Fruit fly (Drosophila melanogaster): Measurements from ENCODE around the gene Dh31.

Dh31 gene

DNA sequence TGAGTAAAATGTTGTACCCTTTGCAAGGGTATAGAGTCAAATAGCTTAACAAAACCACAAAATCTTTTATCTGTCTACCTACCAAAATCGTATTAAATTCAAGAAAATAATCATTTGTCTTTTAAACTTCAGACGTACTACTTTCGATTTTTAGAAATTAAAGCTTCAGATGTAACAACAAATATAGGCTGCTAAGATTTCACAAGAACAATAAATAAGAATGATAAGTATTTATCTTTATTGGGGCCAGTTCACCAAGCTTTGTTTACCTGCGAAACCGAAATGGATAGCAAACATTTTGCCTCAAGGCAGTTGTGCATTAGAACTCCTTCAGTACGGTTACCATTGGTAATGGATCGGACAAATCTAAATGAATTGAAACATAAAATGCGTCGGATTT, 16.2 kb downstream of the Dh31 start, which contains the start of gene CG43400:
CG43400 (plus strand) TSS at position 301 of the 400 bp plus-strand sequence.
- TF ChIP-seq CG17801 (GFP tag; optimal IDR thresholded peaks at IDR 0.05; ENCODE audit: partially characterized antibody), result no peak

DNA sequence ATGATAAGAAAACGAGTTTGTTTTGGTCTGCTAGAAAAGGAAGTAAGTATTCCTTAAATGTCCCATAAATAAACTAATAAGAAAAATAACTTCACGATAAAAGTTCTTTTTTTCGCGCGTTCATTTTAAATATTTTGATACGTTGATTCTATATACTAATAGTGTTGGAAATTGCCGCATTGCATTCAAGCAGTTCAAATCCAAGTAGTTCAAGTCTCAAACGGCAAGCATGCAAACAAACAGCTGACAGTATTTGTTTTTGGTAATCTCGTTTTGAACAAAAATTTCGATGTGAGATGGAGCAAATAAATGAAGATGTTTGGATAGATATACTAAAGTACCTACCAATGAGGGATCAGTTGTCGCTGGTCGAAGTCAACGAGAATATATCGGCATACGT, 17.9 kb downstream of the Dh31 start, which contains the start of gene CG13088:
CG13088 (plus strand) TSS at position 247 of the 400 bp plus-strand sequence.
- TF ChIP-seq CG17801 (GFP tag; optimal IDR thresholded peaks at IDR 0.05; ENCODE audit: partially characterized antibody), result peak; percentile 44

DNA sequence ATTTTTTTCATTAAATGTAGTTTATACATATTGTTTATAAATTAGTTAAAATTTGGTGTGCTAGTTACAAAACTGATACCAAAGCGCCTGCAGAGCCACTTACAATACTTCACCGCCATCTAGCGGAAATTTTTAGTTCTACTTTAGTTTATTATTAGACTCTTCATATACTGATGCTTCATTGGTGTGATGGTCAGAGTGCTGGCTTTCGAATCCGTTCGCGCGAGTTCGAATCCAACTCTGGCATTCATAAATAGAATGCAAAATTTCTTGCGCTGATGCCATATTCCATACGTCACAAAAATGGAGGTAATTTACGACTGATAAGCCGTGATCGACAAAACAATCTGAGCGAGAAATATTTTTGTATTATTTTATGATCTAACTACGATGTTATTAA, 21.1 kb downstream of the Dh31 start:
- TF ChIP-seq CG17801 (GFP tag; optimal IDR thresholded peaks at IDR 0.05; ENCODE audit: partially characterized antibody), result peak; percentile 60

DNA sequence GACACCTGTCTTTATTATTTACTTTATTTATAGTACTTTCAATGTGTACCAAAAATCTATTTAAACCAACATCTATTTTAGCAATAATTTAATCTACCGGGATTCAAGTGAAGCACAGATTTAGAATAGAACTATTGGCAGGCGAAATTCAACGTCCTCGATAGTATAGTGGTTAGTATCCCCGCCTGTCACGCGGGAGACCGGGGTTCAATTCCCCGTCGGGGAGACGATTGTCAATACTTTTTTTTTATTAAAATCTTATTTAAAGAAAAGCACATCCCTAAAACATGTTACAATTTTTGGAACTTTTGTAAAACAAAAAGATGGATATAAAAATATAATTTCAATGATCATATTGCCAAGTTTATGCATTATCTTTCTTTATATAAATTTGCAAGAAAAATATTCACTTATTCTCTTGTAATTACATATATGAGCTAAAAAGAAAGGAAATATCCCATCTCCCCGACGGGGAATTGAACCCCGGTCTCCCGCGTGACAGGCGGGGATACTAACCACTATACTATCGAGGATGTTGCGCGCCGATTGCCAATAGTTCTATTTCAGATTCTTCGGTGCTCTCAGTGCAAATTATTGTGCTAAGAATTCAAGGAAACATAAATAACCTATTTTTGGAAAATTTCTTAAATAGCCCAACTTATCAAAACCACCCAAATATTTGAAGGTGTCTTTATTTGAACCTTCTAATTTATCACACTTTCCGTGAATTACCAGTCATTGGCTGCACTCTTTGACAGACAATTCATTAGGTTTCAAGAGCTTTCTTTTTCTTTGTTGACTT, 24.8 kb downstream of the Dh31 start, which contains the start of gene CG43796:
CG43796 (plus strand) TSS at position 752 of the 802 bp plus-strand sequence.
- no peak for TF ChIP-seq CG17801 (GFP tag; optimal IDR thresholded peaks at IDR 0.05; ENCODE audit: partially characterized antibody)

DNA sequence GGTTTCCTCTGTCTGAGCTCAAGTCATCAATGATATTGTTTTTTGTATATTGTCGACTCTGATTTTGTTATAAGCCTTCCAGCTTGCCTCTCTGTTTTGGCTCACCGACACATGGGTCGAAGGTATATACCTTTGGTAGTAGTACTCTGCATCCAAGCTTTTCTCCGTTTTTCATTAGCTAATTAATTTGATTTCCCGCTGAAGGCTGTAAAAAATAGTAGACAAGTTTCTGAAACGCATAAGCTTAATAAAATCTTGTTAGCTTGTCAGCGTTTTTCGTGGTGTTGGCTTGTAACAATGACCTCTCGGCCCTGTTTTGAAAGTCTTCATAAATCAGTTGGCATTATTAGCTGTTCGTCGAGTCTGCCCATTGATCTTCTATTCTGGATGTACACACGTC, 25.8 kb downstream of the Dh31 start:
- no peak for TF ChIP-seq CG17801 (GFP tag; optimal IDR thresholded peaks at IDR 0.05; ENCODE audit: partially characterized antibody)

DNA sequence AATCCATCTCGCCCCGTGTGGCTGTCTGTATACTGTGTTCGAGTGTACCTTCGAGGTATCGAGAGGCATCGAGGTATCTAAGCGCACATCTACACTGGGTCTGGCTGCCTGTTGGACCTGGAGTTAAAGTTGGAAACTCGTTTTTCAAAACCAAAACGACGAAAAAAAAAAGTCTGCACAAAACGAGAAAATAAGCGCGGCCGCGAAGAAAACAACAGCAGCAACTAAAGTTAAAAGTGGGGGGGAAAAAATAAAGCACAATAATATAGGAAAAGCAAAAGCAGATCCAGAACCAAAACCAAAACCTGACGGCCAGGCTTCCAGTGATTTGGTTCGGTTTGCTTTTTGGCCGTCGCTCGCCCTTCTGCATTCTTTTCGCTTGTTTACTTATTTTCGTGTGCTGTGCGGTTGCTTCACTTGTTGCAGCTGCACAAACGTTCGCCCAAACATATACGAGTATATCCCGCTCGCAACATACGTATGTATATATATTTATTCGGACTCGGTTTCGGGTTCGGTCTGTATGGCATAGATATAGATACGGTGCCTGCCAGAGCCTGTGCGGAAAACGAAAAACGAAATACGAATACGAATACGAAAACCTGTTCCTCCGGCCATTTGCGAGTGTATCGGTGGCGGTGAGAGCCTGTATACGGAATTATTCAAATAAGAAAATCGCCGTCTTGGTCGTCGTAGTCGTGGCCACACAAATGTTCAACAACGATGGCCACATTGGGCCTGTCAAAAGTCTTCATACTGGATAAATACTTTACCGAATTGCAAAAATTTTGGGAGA, 27.5 kb downstream of the Dh31 start:
- TF ChIP-seq CG17801 (GFP tag; optimal IDR thresholded peaks at IDR 0.05; ENCODE audit: partially characterized antibody), result no peak

DNA sequence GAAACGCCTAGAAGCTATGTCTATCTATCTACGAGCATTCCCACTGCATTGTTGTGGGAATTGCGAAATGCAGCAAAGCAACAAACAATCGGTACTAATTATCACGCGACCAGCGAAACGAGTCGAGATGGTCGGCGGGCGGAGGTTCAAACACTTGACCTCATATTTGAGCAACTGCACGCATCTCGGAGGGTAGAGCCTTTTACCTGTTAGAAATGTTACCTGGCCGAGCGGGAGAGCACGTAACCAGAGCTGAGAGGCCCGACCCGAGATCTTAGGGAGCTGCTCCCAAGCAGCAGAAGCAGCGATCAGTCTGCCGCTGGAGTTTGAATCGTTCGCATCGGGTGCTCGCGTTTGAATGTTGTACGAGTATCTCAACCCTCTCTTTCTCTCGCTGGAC, 28.3 kb downstream of the Dh31 start:
- no peak for TF ChIP-seq CG17801 (GFP tag; optimal IDR thresholded peaks at IDR 0.05; ENCODE audit: partially characterized antibody)

DNA sequence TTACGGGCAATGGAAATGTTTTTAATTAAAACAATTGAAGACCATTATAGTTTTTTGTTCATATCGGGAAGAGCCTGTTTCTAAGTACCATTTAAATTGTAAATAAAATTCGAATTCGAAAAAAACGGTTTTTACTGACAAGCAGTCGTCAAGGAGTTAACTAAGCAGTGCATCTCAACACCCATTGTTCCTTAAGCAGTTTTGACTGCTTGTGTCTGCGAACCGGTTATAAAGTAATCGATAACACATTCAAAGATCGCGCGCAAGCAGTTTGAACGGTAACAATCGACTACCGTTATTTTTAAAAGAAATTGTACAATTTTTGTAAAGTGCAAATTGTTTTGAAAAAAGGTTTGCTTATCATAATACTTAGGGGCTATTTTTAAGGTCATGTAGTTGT, 28.7 kb downstream of the Dh31 start:
- TF ChIP-seq CG17801 (GFP tag; optimal IDR thresholded peaks at IDR 0.05; ENCODE audit: partially characterized antibody), result no peak

DNA sequence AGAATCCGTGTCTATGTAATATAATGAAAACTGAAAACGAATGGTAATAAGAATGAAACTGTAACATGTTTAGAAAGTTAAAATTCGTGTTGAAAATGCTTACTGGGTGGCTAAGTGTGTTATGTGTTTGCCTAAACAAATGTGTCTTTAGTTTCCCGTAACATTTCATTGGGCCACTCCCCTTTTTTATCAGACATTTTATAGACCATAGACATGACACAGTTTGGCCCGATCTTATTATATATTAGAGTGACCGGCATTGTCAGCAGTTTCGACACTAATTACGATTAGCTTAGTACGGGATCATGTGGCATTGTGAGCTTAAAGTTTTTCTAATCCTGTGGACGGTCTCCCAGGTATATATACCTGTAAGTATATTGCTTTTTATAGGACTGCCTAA, 29.6 kb downstream of the Dh31 start, which contains the start of gene CheA29a:
CheA29a (plus strand) TSS at position 301 of the 400 bp plus-strand sequence.
- no peak for TF ChIP-seq CG17801 (GFP tag; optimal IDR thresholded peaks at IDR 0.05; ENCODE audit: partially characterized antibody)

DNA sequence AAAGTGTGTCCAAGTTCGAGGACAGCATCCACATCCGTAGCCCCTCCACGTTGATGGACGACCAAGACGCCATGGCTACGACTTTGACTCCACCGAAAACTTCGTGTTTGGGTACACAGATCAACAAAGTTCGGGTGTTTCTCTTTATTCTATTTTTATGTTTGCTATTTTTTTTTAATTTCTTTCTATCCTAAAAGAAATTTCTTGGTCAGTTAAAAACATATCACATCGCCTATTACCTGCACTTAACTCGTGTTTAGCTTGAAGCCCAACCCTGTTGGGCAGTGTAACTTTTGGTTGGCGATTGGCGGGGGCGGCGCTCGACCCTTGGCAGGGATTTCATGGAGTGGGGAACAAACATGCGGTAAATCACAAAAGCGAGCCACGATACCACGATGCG, 33.2 kb downstream of the Dh31 start:
- TF ChIP-seq CG17801 (GFP tag; optimal IDR thresholded peaks at IDR 0.05; ENCODE audit: partially characterized antibody), result no peak

DNA sequence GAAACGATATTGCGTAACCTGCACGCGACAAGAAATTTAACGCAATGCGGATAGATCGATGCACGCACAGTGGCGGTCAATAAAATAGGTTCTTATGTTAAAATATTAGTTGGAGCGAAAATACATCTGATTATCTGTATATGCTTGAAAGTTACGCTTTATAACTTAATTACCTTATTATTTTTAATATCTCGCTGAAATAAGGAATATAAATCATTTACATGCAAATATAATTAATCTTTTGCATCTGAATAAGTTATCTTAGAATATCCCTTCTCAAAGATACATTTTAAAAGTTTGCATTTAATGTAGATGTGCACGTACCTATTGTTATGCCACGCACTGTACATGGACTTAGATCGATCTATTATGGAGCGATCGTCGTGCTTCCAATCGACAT, 35.0 kb downstream of the Dh31 start:
- no peak for TF ChIP-seq CG17801 (GFP tag; optimal IDR thresholded peaks at IDR 0.05; ENCODE audit: partially characterized antibody)

DNA sequence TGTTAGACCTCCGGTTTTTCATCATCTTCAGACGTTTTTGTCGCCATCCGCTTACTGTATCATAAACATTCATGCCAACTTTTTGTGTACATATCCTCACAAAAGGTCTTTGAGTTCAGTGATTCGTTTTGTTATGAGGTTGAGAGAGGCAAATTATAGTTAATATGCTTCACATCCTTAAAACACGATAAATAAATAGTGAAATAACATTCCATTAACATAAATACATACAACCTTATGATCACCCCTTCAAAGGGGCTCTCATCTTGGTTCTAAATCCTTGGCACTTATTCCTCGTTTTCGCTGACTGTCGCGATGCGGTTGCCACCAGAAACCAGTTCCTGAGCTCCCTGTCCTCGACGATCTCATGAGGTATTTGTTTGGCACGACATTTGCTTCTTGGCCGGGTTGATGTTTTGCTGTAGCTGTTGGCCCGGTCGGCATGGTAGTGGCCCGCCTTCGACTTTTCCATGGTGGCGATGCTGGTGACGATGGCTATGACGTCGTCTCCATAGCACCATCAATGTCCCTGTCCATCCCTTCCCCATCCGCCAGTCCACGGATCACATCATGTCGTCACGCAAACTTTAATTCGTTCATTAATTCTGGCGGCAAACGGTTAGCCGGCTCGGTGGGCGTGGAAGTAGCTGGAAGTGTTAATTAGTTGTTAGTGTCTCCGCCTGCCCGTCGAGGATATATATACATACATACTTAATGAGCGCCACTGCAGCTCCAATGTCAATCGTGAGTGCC, 37.5 kb downstream of the Dh31 start:
- no peak for TF ChIP-seq CG17801 (GFP tag; optimal IDR thresholded peaks at IDR 0.05; ENCODE audit: partially characterized antibody)

DNA sequence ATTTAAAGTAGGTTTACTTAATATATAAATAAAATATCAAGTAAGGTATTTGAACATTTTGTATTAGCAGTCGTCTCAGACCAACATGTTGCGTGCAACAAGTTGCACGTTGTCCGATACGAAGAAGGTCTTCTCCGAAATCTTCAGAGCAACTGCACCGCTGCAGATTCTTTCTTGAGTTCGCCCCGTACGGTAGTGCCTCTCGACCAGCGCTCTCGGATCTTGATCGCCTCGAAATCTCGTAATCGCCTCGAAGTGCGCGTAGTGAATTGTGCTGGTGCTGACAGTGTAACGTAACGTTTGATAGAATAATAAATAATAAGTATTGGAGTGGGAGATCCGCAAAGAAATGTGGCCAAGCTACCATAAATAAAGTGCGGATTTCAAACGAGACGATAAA, 40.0 kb downstream of the Dh31 start, which contains the start of gene dachs:
dachs (plus strand) TSS at position 175 of the 400 bp plus-strand sequence.
- no peak for TF ChIP-seq CG17801 (GFP tag; optimal IDR thresholded peaks at IDR 0.05; ENCODE audit: partially characterized antibody)

DNA sequence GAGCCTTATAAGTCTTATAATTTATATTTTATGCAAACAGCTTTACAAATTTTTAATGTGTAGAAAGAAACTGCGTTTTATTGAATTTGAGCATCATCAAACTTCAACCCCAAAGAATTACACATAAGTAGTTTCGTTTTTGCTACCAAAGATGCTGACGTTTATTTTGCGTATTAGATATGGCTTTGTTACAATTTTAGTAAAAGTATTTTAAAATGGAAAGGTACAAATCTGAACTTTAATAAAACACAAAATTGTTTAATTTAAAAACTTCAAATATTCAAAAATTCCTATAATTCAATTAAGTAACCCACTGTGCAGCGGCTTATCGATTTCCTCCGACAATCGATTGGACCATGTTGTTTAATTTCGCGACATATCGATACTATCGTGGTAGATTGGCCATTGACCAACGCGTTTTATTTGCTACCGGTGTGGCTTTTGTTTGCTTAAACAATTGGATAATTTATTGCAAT, 42.5 kb downstream of the Dh31 start, which contains the start of gene prg:
prg (plus strand) TSS at position 382 of the 476 bp plus-strand sequence.
- peak; percentile 78 for TF ChIP-seq CG17801 (GFP tag; optimal IDR thresholded peaks at IDR 0.05; ENCODE audit: partially characterized antibody)

All from ovary, adult (tissue).